Fruit fly (Drosophila melanogaster) whole organism, prepupa: Measurements from ENCODE around the gene Trf4.

ENCODE experiments used
- Blimp-1 ChIP-seq: fragments of 200-800 bp; sonication (Bioruptor generic); optimal IDR thresholded peaks from 3 replicates; lab custom pipeline; 2017; ENCODE audit warnings: missing biosample characterization, missing genetic modification characterization, mild to moderate bottlenecking, moderate library complexity, missing genetic modification reagents
- CG10669 ChIP-seq: fragments of 200-800 bp; sonication (Bioruptor generic); optimal IDR thresholded peaks from 3 replicates; lab custom pipeline; 2018; ENCODE audit warnings: missing biosample characterization, mild to moderate bottlenecking, missing genetic modification characterization, moderate library complexity
- Eip93F ChIP-seq: fragments of 200-800 bp; sonication (Bioruptor generic); optimal IDR thresholded peaks from 2 replicates; lab custom pipeline; 2016; ENCODE audit warnings: missing biosample characterization, mild to moderate bottlenecking, missing genetic modification characterization
- Hr39 ChIP-seq: fragments of 200-800 bp; sonication (Bioruptor generic); optimal IDR thresholded peaks from 2 replicates; lab custom pipeline; 2016; ENCODE audit warnings: missing biosample characterization, missing genetic modification characterization

dm6 chr2L:2652746-2653145 lies 12.1 kb upstream of the Trf4 start, which contains the start of gene Prosbeta4R1:
- TF ChIP-seq Blimp-1 (GFP tag; lab: Kevin White, UChicago) = no peak
- no peak for TF ChIP-seq Hr39 (GFP tag; lab: Kevin White, UChicago)
- TF ChIP-seq CG10669 = no peak
- TF ChIP-seq Eip93F (GFP tag; lab: Kevin White, UChicago) = no peak
